Worm (Caenorhabditis elegans) whole organism, L3 larva: Measurements from ENCODE around the gene F23F1.2.
A peak's percentile ranks its signal among the peaks of the same experiment; 100 is the strongest.

Experiments used
- R02D3.7 ChIP-seq: fragments of 150-350 bp; optimal IDR thresholded peaks from 2 replicates; lab custom pipeline; 2014; ENCODE audit warnings: missing biosample characterization, missing genetic modification characterization
- ZK546.5 ChIP-seq: sonication (generic microtip); optimal IDR thresholded peaks from 2 replicates; lab custom pipeline; 2017; ENCODE audit warnings: missing biosample characterization, missing genetic modification characterization
- aly-2 ChIP-seq: fragments of 150-350 bp; optimal IDR thresholded peaks from 2 replicates; lab custom pipeline; 2014; ENCODE audit warnings: missing biosample characterization, missing genetic modification characterization
- ama-1 ChIP-seq: fragments of 150-350 bp; optimal IDR thresholded peaks from 2 replicates; lab custom pipeline; 2018
- ceh-16 ChIP-seq: sonication (generic microtip); optimal IDR thresholded peaks from 2 replicates; lab custom pipeline; 2017; ENCODE audit warnings: missing biosample characterization, missing genetic modification characterization
- ceh-28 ChIP-seq: fragments of 150-350 bp; optimal IDR thresholded peaks from 2 replicates; lab custom pipeline; 2014; ENCODE audit warnings: missing biosample characterization, missing genetic modification reagents, missing genetic modification characterization
- ceh-82 ChIP-seq: fragments of 150-350 bp; optimal IDR thresholded peaks from 2 replicates; lab custom pipeline; 2014; ENCODE audit warnings: missing biosample characterization, missing genetic modification characterization
- daf-12 ChIP-seq: fragments of 150-350 bp; optimal IDR thresholded peaks from 2 replicates; lab custom pipeline; 2014; ENCODE audit warnings: missing biosample characterization, missing genetic modification reagents, missing genetic modification characterization
- egl-27 ChIP-seq: sonication (generic microtip); optimal IDR thresholded peaks from 4 replicates; lab custom pipeline; 2017; ENCODE audit warnings: missing biosample characterization, missing genetic modification reagents, missing genetic modification characterization
- egl-5 ChIP-seq: fragments of 150-350 bp; optimal IDR thresholded peaks from 2 replicates; lab custom pipeline; 2017; ENCODE audit warnings: missing biosample characterization, missing genetic modification reagents, missing genetic modification characterization, inconsistent platforms
- elt-1 ChIP-seq: fragments of 150-350 bp; optimal IDR thresholded peaks from 2 replicates; lab custom pipeline; 2014; ENCODE audit warnings: missing biosample characterization, missing genetic modification characterization
- elt-2 ChIP-seq: sonication (generic microtip); optimal IDR thresholded peaks from 2 replicates; lab custom pipeline; 2016; ENCODE audit warnings: missing genetic modification reagents, mild to moderate bottlenecking, missing genetic modification characterization, missing compliant biosample characterization
- elt-3 ChIP-seq, 3 experiments: fragments of 150-350 bp in 1 of 3; sonication (generic microtip) in 2 of 3; optimal IDR thresholded peaks; 2 replicates in 2 of 3; 4 replicates in 1 of 3; lab custom pipeline; 2014 to 2017; ENCODE audit warnings: missing biosample characterization in 3 of 3, missing genetic modification characterization in 3 of 3
- eor-1 ChIP-seq, 2 experiments: fragments of 150-350 bp; optimal IDR thresholded peaks; 2 replicates each; lab custom pipeline; 2014 to 2018; ENCODE audit warnings: missing biosample characterization in 2 of 2, missing genetic modification characterization in 2 of 2
- fkh-10 ChIP-seq: sonication (generic microtip); optimal IDR thresholded peaks from 2 replicates; lab custom pipeline; 2017; ENCODE audit warnings: missing biosample characterization, missing genetic modification reagents, missing genetic modification characterization
- fkh-2 ChIP-seq: fragments of 150-350 bp; optimal IDR thresholded peaks from 2 replicates; lab custom pipeline; 2014; ENCODE audit warnings: missing biosample characterization, missing genetic modification reagents, missing genetic modification characterization
- hmg-11 ChIP-seq: sonication (generic microtip); optimal IDR thresholded peaks from 2 replicates; lab custom pipeline; 2016; ENCODE audit warnings: missing genetic modification characterization, missing compliant biosample characterization
- lin-15B ChIP-seq: fragments of 150-350 bp; optimal IDR thresholded peaks from 2 replicates; lab custom pipeline; 2014; ENCODE audit warnings: missing biosample characterization, missing genetic modification characterization
- lin-39 ChIP-seq: fragments of 150-350 bp; optimal IDR thresholded peaks from 2 replicates; lab custom pipeline; 2018; ENCODE audit warnings: missing biosample characterization, missing genetic modification reagents, missing genetic modification characterization
- lsy-12 ChIP-seq: sonication (generic microtip); optimal IDR thresholded peaks from 2 replicates; lab custom pipeline; 2016; ENCODE audit warnings: mild to moderate bottlenecking, missing genetic modification characterization, missing compliant biosample characterization
- mdl-1 ChIP-seq: fragments of 150-350 bp; optimal IDR thresholded peaks from 2 replicates; lab custom pipeline; 2014; ENCODE audit warnings: missing biosample characterization, missing genetic modification characterization
- mml-1 ChIP-seq: fragments of 150-350 bp; sonication (generic microtip); optimal IDR thresholded peaks from 3 replicates; lab custom pipeline; 2014; ENCODE audit warnings: missing biosample characterization, missing genetic modification characterization
- nfya-1 ChIP-seq: sonication (generic microtip); optimal IDR thresholded peaks from 2 replicates; lab custom pipeline; 2017; ENCODE audit warnings: missing genetic modification characterization, mild to moderate bottlenecking, missing compliant biosample characterization, antibody characterized with exemption, moderate library complexity; ENCODE audit not compliant: insufficient read depth
- nhr-11 ChIP-seq: fragments of 150-350 bp; optimal IDR thresholded peaks from 2 replicates; lab custom pipeline; 2014; ENCODE audit warnings: missing biosample characterization, missing genetic modification characterization
- nhr-12 ChIP-seq: fragments of 150-350 bp; optimal IDR thresholded peaks from 2 replicates; lab custom pipeline; 2014; ENCODE audit warnings: missing biosample characterization, missing genetic modification characterization
- nhr-23 ChIP-seq: fragments of 150-350 bp; optimal IDR thresholded peaks from 2 replicates; lab custom pipeline; 2014; ENCODE audit warnings: missing biosample characterization, missing genetic modification reagents, missing genetic modification characterization
- nhr-237 ChIP-seq: fragments of 150-350 bp; optimal IDR thresholded peaks from 2 replicates; lab custom pipeline; 2014; ENCODE audit warnings: missing biosample characterization, missing genetic modification characterization
- nhr-25 ChIP-seq: sonication (generic microtip); optimal IDR thresholded peaks from 2 replicates; lab custom pipeline; 2017; ENCODE audit warnings: missing biosample characterization, missing genetic modification characterization
- nhr-28 ChIP-seq: fragments of 150-350 bp; optimal IDR thresholded peaks from 2 replicates; lab custom pipeline; 2014; ENCODE audit warnings: missing biosample characterization, missing genetic modification characterization
- nhr-43 ChIP-seq: sonication (generic microtip); optimal IDR thresholded peaks from 2 replicates; lab custom pipeline; 2016; ENCODE audit warnings: mild to moderate bottlenecking, missing genetic modification characterization, missing compliant biosample characterization; ENCODE audit not compliant: poor library complexity, severe bottlenecking
- nhr-67 ChIP-seq: fragments of 150-350 bp; optimal IDR thresholded peaks from 2 replicates; lab custom pipeline; 2014; ENCODE audit warnings: missing biosample characterization, missing genetic modification characterization
- nhr-76 ChIP-seq: fragments of 150-350 bp; sonication (generic microtip); optimal IDR thresholded peaks from 5 replicates; lab custom pipeline; 2014; ENCODE audit warnings: missing biosample characterization, missing genetic modification characterization
- nhr-77 ChIP-seq: fragments of 150-350 bp; optimal IDR thresholded peaks from 2 replicates; lab custom pipeline; 2014; ENCODE audit warnings: missing biosample characterization, missing genetic modification characterization
- pqm-1 ChIP-seq: fragments of 150-350 bp; optimal IDR thresholded peaks from 2 replicates; lab custom pipeline; 2017; ENCODE audit warnings: missing biosample characterization, missing genetic modification characterization, inconsistent platforms
- sea-2 ChIP-seq: fragments of 150-350 bp; sonication (generic microtip); optimal IDR thresholded peaks from 4 replicates; lab custom pipeline; 2014; ENCODE audit warnings: missing biosample characterization, missing genetic modification reagents, missing genetic modification characterization
- skn-1 ChIP-seq: fragments of 150-350 bp; optimal IDR thresholded peaks from 2 replicates; lab custom pipeline; 2014; ENCODE audit warnings: missing biosample characterization, missing genetic modification characterization
- snpc-4 ChIP-seq: fragments of 150-350 bp; optimal IDR thresholded peaks from 2 replicates; lab custom pipeline; 2014; ENCODE audit warnings: missing biosample characterization, missing genetic modification characterization
- tbx-2 ChIP-seq: sonication (generic microtip); optimal IDR thresholded peaks from 2 replicates; lab custom pipeline; 2016; ENCODE audit warnings: mild to moderate bottlenecking, missing genetic modification characterization, missing compliant biosample characterization
- unc-39 ChIP-seq: sonication (generic microtip); optimal IDR thresholded peaks from 4 replicates; lab custom pipeline; 2017; ENCODE audit warnings: missing biosample characterization, missing genetic modification characterization
- unc-62 ChIP-seq: fragments of 150-350 bp; sonication (generic microtip); optimal IDR thresholded peaks from 4 replicates; lab custom pipeline; 2014; ENCODE audit warnings: missing biosample characterization, missing genetic modification reagents, missing genetic modification characterization
- zag-1 ChIP-seq: fragments of 150-350 bp; optimal IDR thresholded peaks from 2 replicates; lab custom pipeline; 2014; ENCODE audit warnings: missing biosample characterization, missing genetic modification characterization
- ztf-11 ChIP-seq: fragments of 150-350 bp; optimal IDR thresholded peaks from 2 replicates; lab custom pipeline; 2014; ENCODE audit warnings: missing biosample characterization, missing genetic modification characterization
- ztf-4 ChIP-seq: fragments of 150-350 bp; optimal IDR thresholded peaks from 2 replicates; lab custom pipeline; 2014; ENCODE audit warnings: missing biosample characterization, missing genetic modification characterization

F23F1.2 gene

ce11 chrII:19238-19637 lies 14.8 kb upstream of the F23F1.2 start, which contains the start of gene gmeb-1:
Gene gmeb-1 (plus strand): TSS chrII:19538.
- TF ChIP-seq ceh-28 (tag; lab: Kevin White, UChicago) (no peak), skn-1 (no peak), ama-1 (lab: Kevin White, UChicago) (no peak), nhr-67 (tag; lab: Kevin White, UChicago) (no peak), R02D3.7 (tag; lab: Kevin White, UChicago) (no peak), zag-1 (tag; lab: Kevin White, UChicago) (no peak), tbx-2 (no peak), nhr-237 (tag; lab: Kevin White, UChicago) (no peak), nhr-28 (tag; lab: Kevin White, UChicago) (no peak)
- TF ChIP-seq, all 47 proteins: peak for 0

ce11 chrII:21953-22352 lies 12.1 kb upstream of the F23F1.2 start:
- TF ChIP-seq zag-1 (tag; lab: Kevin White, UChicago) (no peak), sea-2 (GFP tag; lab: Kevin White, UChicago) (no peak), elt-1 (no peak), nhr-67 (tag; lab: Kevin White, UChicago) (no peak), nhr-77 (tag; lab: Kevin White, UChicago) (no peak)

- TF ChIP-seq R02D3.7 (tag; lab: Kevin White, UChicago) (no peak), nhr-43 (tag; lab: Kevin White, UChicago) (peak; percentile 49), ztf-4 (no peak), hmg-11 (tag; lab: Kevin White, UChicago) (no peak), ceh-82 (tag; lab: Kevin White, UChicago) (no peak), nhr-23 (tag; lab: Kevin White, UChicago) (peak; percentile 18), nhr-25 (tag; lab: Kevin White, UChicago) (peak; percentile 39)
Measured at ce11 chrII:23025-23424, 11.0 kb upstream of the F23F1.2 start, which contains the start of gene sqt-2. Gene sqt-2 (plus strand): TSS chrII:23325.

- TF ChIP-seq ama-1 (lab: Kevin White, UChicago) (peak; percentile 14), nhr-12 (no peak)
Measured at ce11 chrII:23739-24138, 10.3 kb upstream of the F23F1.2 start.

ce11 chrII:24559-24998 lies 9.4 kb upstream of the F23F1.2 start, which contains the start of gene enee-1:
Gene enee-1 (plus strand): TSS chrII:24666.
- TF ChIP-seq R02D3.7 (tag; lab: Kevin White, UChicago) = peak; percentile 59
- no peak for TF ChIP-seq unc-62
- peak; percentile 42 for TF ChIP-seq elt-2 (tag; lab: Kevin White, UChicago)
- TF ChIP-seq fkh-2 (tag; lab: Kevin White, UChicago) = no peak
- TF ChIP-seq nfya-1 (tag; lab: Kevin White, UChicago) = peak; percentile 90
- peak; percentile 82 for TF ChIP-seq tbx-2
- TF ChIP-seq daf-12 (tag; lab: Kevin White, UChicago) = no peak
- TF ChIP-seq mdl-1 (tag; lab: Kevin White, UChicago) = no peak
- peak; percentile 65 for TF ChIP-seq skn-1
- TF ChIP-seq fkh-10 (GFP tag; lab: Kevin White, UChicago) = peak; percentile 16
- peak; percentile 90 for TF ChIP-seq lin-15B
- peak; percentile 77 for TF ChIP-seq lsy-12 (tag; lab: Kevin White, UChicago)
- no peak for TF ChIP-seq egl-27 (tag; lab: Kevin White, UChicago)
- TF ChIP-seq nhr-23 (tag; lab: Kevin White, UChicago) = peak; percentile 93
- no peak for TF ChIP-seq unc-39 (tag; lab: Kevin White, UChicago)
- peak; percentile 74 for TF ChIP-seq snpc-4 (tag; lab: Kevin White, UChicago)
- peak; percentile 46 for TF ChIP-seq pqm-1 (tag; lab: Kevin White, UChicago)
- peak; percentile 89 for TF ChIP-seq nhr-25 (tag; lab: Kevin White, UChicago)
- TF ChIP-seq nhr-77 (tag; lab: Kevin White, UChicago) = peak; percentile 34
- TF ChIP-seq elt-1 = no peak
- no peak for TF ChIP-seq mml-1 (tag; lab: Kevin White, UChicago)
- no peak for TF ChIP-seq nhr-11 (tag; lab: Kevin White, UChicago)
- TF ChIP-seq ceh-16 (tag; lab: Kevin White, UChicago) = no peak
- TF ChIP-seq ceh-28 (tag; lab: Kevin White, UChicago) = peak; percentile 80
- TF ChIP-seq zag-1 (tag; lab: Kevin White, UChicago) = no peak
- TF ChIP-seq nhr-67 (tag; lab: Kevin White, UChicago) = no peak
- TF ChIP-seq nhr-43 (tag; lab: Kevin White, UChicago) = peak; percentile 91
- peak; percentile 81 for TF ChIP-seq lin-39
- no peak for TF ChIP-seq eor-1 (tag; optimal IDR thresholded peaks at IDR 0.05; lab: Kevin White, UChicago)
- no peak for TF ChIP-seq ZK546.5 (tag; lab: Kevin White, UChicago)
- TF ChIP-seq ztf-11 = peak; percentile 8
- TF ChIP-seq aly-2 = no peak
- peak; percentile 97 for TF ChIP-seq ama-1 (lab: Kevin White, UChicago)
- TF ChIP-seq elt-3 (tag; optimal IDR thresholded peaks at IDR 0.05; lab: Kevin White, UChicago) = no peak
- TF ChIP-seq egl-5 (tag; lab: Kevin White, UChicago) = peak; percentile 73
- peak; percentile 79 for TF ChIP-seq ztf-4
- TF ChIP-seq nhr-76 (tag; lab: Kevin White, UChicago) = no peak
- no peak for TF ChIP-seq ceh-82 (tag; lab: Kevin White, UChicago)
- no peak for TF ChIP-seq nhr-12
